Worm (Caenorhabditis elegans) whole organism, early embryonic: ENCODE results near the gene pho-10.

Source experiments
- ama-1 ChIP-seq: fragments of 150-350 bp; optimal IDR thresholded peaks from 2 replicates; lab custom pipeline; 2014
- ceh-13 ChIP-seq: fragments of 200-800 bp; sonication (Bioruptor generic); optimal IDR thresholded peaks from 2 replicates; lab custom pipeline; 2018; ENCODE audit warnings: mild to moderate bottlenecking, missing genetic modification characterization, missing compliant biosample characterization
- hnd-1 ChIP-seq: sonication (generic microtip); optimal IDR thresholded peaks from 2 replicates; lab custom pipeline; 2016; ENCODE audit warnings: missing genetic modification characterization, missing compliant biosample characterization
- sea-1 ChIP-seq: fragments of 200-800 bp; sonication (Bioruptor generic); conservative IDR thresholded peaks from 2 replicates; pipeline ENCODE4 v1.3.6; 2022; ENCODE audit warnings: missing genetic modification characterization, missing compliant biosample characterization

- no peak for TF ChIP-seq ceh-13 (GFP tag; lab: Kevin White, UChicago)
- TF ChIP-seq ama-1 = no peak
- TF ChIP-seq sea-1 (GFP tag; lab: Robert Waterston, UW) = no peak
- TF ChIP-seq hnd-1 (tag; lab: Kevin White, UChicago) = no peak
Measured at ce11 chrII:9872961-9873360, 47.4 kb downstream of the pho-10 start, which contains the start of gene chil-8.
